Fruit fly (Drosophila melanogaster): ENCODE results near the gene na.

DNA sequence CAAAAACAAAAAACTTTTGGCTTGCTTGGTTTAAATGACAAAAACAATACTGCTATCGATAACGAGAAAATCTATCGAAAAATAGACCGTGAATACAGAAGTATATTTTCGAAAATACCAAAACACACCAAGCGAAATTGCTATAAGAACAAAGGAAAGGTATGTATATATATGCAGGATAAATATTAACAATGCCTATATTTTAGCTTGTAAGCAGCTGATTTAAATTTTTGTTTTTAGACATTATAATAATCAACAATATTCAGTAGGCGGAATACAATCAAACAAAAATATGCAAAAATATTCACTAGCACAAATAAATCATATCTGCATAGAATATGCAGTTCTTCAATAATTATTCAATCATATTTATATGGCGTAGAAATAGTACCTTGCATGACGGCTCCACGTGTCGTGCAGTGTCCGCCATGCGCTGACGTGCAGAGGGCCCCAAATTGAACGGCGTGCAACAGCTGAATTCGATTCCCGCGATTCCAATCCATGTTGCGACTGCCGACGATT lies 28.2 kb upstream of the na start, which contains the start of the genes Fbxl4 and Dus2:
- TF ChIP-seq CG8478 (optimal IDR thresholded peaks at IDR 0.05) (no peak), pan (optimal IDR thresholded peaks at IDR 0.05) (no peak), usp (GFP tag; optimal IDR thresholded peaks at IDR 0.05) (no peak), psq (optimal IDR thresholded peaks at IDR 0.05) (no peak), EcR (GFP tag; optimal IDR thresholded peaks at IDR 0.05) (no peak), Dll (optimal IDR thresholded peaks at IDR 0.05) (no peak)
